Worm (Caenorhabditis elegans): ENCODE results near the gene T26H5.4.

Gene T26H5.4

ce11 chrV:15454322-15454721 lies 5.8 kb upstream of the T26H5.4 start (continued):
- TF ChIP-seq sdz-38 (tag; optimal IDR thresholded peaks at IDR 0.05) (no peak), tbx-9 (tag; optimal IDR thresholded peaks at IDR 0.05; ENCODE audit: borderline replicate concordance) (no peak), snpc-1.1 (tag; optimal IDR thresholded peaks at IDR 0.05; ENCODE audit: insufficient read depth) (no peak), lir-1 (GFP tag; conservative IDR thresholded peaks at IDR 0.05) (no peak), nhr-120 (GFP tag; IDR thresholded peaks at IDR 0.05) (no peak), Y56A3A.18 (GFP tag; IDR thresholded peaks at IDR 0.05) (peak; percentile 69; the same call in 1 of the 2 replicates), F55B11.4 (tag; optimal IDR thresholded peaks at IDR 0.05; ENCODE audit: borderline replicate concordance, insufficient read depth) (no peak), atf-7 (tag; optimal IDR thresholded peaks at IDR 0.05) (no peak), snpc-4 (GFP tag; optimal IDR thresholded peaks at IDR 0.05) (no peak), snpc-4 (tag; optimal IDR thresholded peaks at IDR 0.05) (no peak), dpl-1 (GFP tag; optimal IDR thresholded peaks at IDR 0.05) (no peak), fkh-3 (tag; optimal IDR thresholded peaks at IDR 0.05) (peak; percentile 32), K11D2.4 (GFP tag; IDR thresholded peaks at IDR 0.05) (no peak), mxl-1 (tag; optimal IDR thresholded peaks at IDR 0.05) (peak; percentile 10), madf-3 (GFP tag; IDR thresholded peaks at IDR 0.05) (no peak), ZK185.1 (tag; optimal IDR thresholded peaks at IDR 0.05; ENCODE audit: poor library complexity, severe bottlenecking) (peak; percentile 43), egrh-3 (GFP tag; IDR thresholded peaks at IDR 0.05) (no peak), F37B4.10 (GFP tag; IDR thresholded peaks at IDR 0.05) (no peak), bed-1 (GFP tag; IDR thresholded peaks at IDR 0.05) (no peak), hlh-12 (tag; optimal IDR thresholded peaks at IDR 0.05) (no peak), Y67H2A.10 (GFP tag; conservative IDR thresholded peaks at IDR 0.05) (no peak), hlh-26 (GFP tag; conservative IDR thresholded peaks at IDR 0.05) (no peak), let-607 (tag; optimal IDR thresholded peaks at IDR 0.05) (no peak), F10E7.11 (tag; optimal IDR thresholded peaks at IDR 0.05) (no peak), hmg-20 (GFP tag; IDR thresholded peaks at IDR 0.05) (0 out of 2 replicates have a peak, but pooled peaks have one; percentile 20), F39B2.1 (GFP tag; IDR thresholded peaks at IDR 0.05) (no peak; the same call in 1 of the 2 replicates), sea-2 (GFP tag; IDR thresholded peaks at IDR 0.05) (no peak), lin-40 (tag; optimal IDR thresholded peaks at IDR 0.05) (no peak), ceh-91 (GFP tag; IDR thresholded peaks at IDR 0.05) (no peak)

DNA sequence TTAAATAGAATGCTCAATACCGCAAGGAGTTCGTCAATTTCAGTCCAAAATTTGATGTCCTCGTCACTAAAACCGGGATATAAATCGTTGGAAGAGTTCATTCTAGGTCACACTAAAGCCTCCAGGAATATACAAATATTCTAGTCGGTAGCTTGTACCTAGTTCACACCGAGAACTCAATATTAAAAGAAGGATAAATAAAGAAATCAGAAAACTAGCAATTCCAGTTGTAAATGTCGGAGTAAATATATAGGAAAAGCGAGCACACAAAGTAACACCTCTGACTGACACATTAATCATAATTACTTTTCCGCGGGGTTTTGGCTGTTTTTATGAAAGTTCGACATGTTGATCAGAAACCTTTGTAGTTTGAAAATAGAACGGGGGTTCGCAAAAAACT lies 2.9 kb upstream of the T26H5.4 start, which contains the start of gene srw-33:
TSS of gene srw-33 (minus strand) at position 101 of the 400 bp plus-strand sequence.
- TF ChIP-seq tbx-9 (tag; optimal IDR thresholded peaks at IDR 0.05; ENCODE audit: borderline replicate concordance) (no peak), hlh-26 (GFP tag; conservative IDR thresholded peaks at IDR 0.05) (no peak), ztf-22 (GFP tag; optimal IDR thresholded peaks at IDR 0.05) (no peak), xnd-1 (tag; optimal IDR thresholded peaks at IDR 0.05) (no peak), mel-28 (tag; optimal IDR thresholded peaks at IDR 0.05; ENCODE audit: borderline replicate concordance) (no peak), him-1 (tag; optimal IDR thresholded peaks at IDR 0.05) (no peak), ceh-100 (GFP tag; IDR thresholded peaks at IDR 0.05) (no peak), hlh-12 (tag; optimal IDR thresholded peaks at IDR 0.05) (no peak), T26A5.8 (tag; optimal IDR thresholded peaks at IDR 0.05) (no peak), B0336.3 (GFP tag; IDR thresholded peaks at IDR 0.05) (no peak), cebp-1 (GFP tag; IDR thresholded peaks at IDR 0.05) (no peak), cebp-1 (tag; optimal IDR thresholded peaks at IDR 0.05) (no peak), lag-1 (GFP tag; IDR thresholded peaks at IDR 0.05) (no peak), ekl-4 (GFP tag; IDR thresholded peaks at IDR 0.05) (no peak), nfya-2 (GFP tag; IDR thresholded peaks at IDR 0.05) (no peak), ceh-91 (GFP tag; IDR thresholded peaks at IDR 0.05) (no peak)
